Worm (Caenorhabditis elegans) whole organism, L4 larva: ENCODE data around the gene F40G12.6.

ENCODE experiments used
- ama-1 ChIP-seq: fragments of 150-350 bp; optimal IDR thresholded peaks from 2 replicates; lab custom pipeline; 2014; ENCODE audit warnings: inconsistent platforms, mixed read lengths
- egl-27 ChIP-seq: sonication (generic microtip); optimal IDR thresholded peaks from 3 replicates; lab custom pipeline; 2017; ENCODE audit warnings: missing biosample characterization, missing genetic modification reagents, missing genetic modification characterization

DNA sequence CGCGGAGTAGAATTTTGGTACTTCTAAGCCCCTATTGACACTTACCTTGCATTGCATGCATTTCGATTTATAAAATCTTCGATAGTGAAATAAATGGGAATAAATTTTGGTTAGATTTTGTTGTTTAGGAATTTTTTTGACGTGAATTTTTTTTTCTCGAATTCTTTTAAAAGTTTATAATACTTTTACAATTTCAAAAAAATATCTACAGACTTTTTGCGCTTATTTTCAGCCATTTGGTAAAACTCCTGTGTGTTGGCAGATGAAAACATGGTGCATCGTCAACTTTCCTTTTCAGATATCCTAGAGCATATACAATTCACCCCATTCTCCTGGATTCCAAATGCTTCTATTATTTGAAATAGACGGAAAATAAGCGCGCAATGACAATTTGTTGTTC is 17.7 kb upstream of the F40G12.6 start, which contains the start of gene F14D7.18:
- no peak for TF ChIP-seq egl-27 (tag; lab: Kevin White, UChicago)
- no peak for TF ChIP-seq ama-1 (lab: Kevin White, UChicago)
